Fruit fly (Drosophila melanogaster) whole organism, embryonic: ENCODE results near the gene Tango2.
A peak's percentile ranks its signal among the peaks of the same experiment; 100 is the strongest.

Experiments
- Adf1 ChIP-seq: fragments of 200-800 bp; sonication (Bioruptor generic); IDR thresholded peaks from 2 replicates; pipeline ENCODE4 v1.3.6; 2022; ENCODE audit warnings: missing biosample characterization, missing genetic modification characterization
- B-H1 ChIP-seq: fragments of 200-800 bp; sonication (Bioruptor generic); IDR thresholded peaks from 3 replicates; pipeline ENCODE4 v1.3.6; 2022; ENCODE audit warnings: missing biosample characterization, missing genetic modification characterization
- Bgb ChIP-seq: fragments of 200-800 bp; sonication (Bioruptor generic); IDR thresholded peaks from 2 replicates; pipeline ENCODE4 v1.3.6; 2022; ENCODE audit warnings: missing biosample characterization, missing genetic modification characterization; ENCODE audit not compliant: partially characterized antibody
- Blimp-1 ChIP-seq: fragments of 200-800 bp; sonication (Bioruptor generic); optimal IDR thresholded peaks from 3 replicates; lab custom pipeline; 2018; ENCODE audit warnings: missing biosample characterization, missing genetic modification characterization, mild to moderate bottlenecking, moderate library complexity, missing genetic modification reagents
- CG10267 ChIP-seq: fragments of 200-800 bp; sonication (Bioruptor generic); optimal IDR thresholded peaks from 2 replicates; lab custom pipeline; 2018; ENCODE audit warnings: missing biosample characterization, mild to moderate bottlenecking, missing genetic modification characterization, moderate library complexity
- CG11696 ChIP-seq: fragments of 200-800 bp; sonication (Bioruptor generic); IDR thresholded peaks from 2 replicates; pipeline ENCODE4 v1.3.6; 2022; ENCODE audit warnings: missing biosample characterization, missing genetic modification characterization
- CG11723 ChIP-seq: fragments of 200-800 bp; sonication (Bioruptor generic); optimal IDR thresholded peaks from 2 replicates; lab custom pipeline; 2017; ENCODE audit warnings: missing biosample characterization, mild to moderate bottlenecking, missing genetic modification characterization
- CG12769 ChIP-seq: fragments of 200-800 bp; sonication (Bioruptor generic); optimal IDR thresholded peaks from 2 replicates; lab custom pipeline; 2019; ENCODE audit warnings: missing biosample characterization, mild to moderate bottlenecking, missing genetic modification characterization, moderate library complexity
- CG13775 ChIP-seq: fragments of 200-800 bp; sonication (Bioruptor generic); optimal IDR thresholded peaks from 3 replicates; lab custom pipeline; 2017; ENCODE audit warnings: missing biosample characterization, mild to moderate bottlenecking, missing genetic modification characterization
- CG14965 ChIP-seq: fragments of 200-800 bp; sonication (Bioruptor generic); optimal IDR thresholded peaks from 2 replicates; lab custom pipeline; 2016; ENCODE audit warnings: missing biosample characterization, missing genetic modification characterization, borderline replicate concordance
- CG17359 ChIP-seq: fragments of 200-800 bp; sonication (Bioruptor generic); optimal IDR thresholded peaks from 3 replicates; lab custom pipeline; 2018; ENCODE audit warnings: missing biosample characterization, mild to moderate bottlenecking, missing genetic modification characterization, moderate library complexity
- CG17568 ChIP-seq: fragments of 200-800 bp; sonication (Bioruptor generic); optimal IDR thresholded peaks from 2 replicates; lab custom pipeline; 2018; ENCODE audit warnings: missing biosample characterization, mild to moderate bottlenecking, missing genetic modification characterization, moderate library complexity
- CG32772 ChIP-seq: fragments of 200-800 bp; sonication (Bioruptor generic); IDR thresholded peaks from 2 replicates; pipeline ENCODE4 v1.3.6; 2022; ENCODE audit warnings: missing biosample characterization, missing genetic modification characterization
- CG33213 ChIP-seq: fragments of 200-800 bp; sonication (Bioruptor generic); optimal IDR thresholded peaks from 3 replicates; lab custom pipeline; 2016; ENCODE audit warnings: missing biosample characterization, missing genetic modification characterization
- CG42726 ChIP-seq: fragments of 200-800 bp; sonication (Bioruptor generic); IDR thresholded peaks from 2 replicates; pipeline ENCODE4 v1.3.6; 2022; ENCODE audit warnings: missing biosample characterization, missing genetic modification characterization; ENCODE audit not compliant: partially characterized antibody
- CG4730 ChIP-seq: fragments of 200-800 bp; sonication (Bioruptor generic); IDR thresholded peaks from 2 replicates; pipeline ENCODE4 v1.3.6; 2022; ENCODE audit warnings: missing biosample characterization, missing genetic modification characterization
- CG6683 ChIP-seq: fragments of 200-800 bp; sonication (Bioruptor generic); optimal IDR thresholded peaks from 2 replicates; lab custom pipeline; 2017; ENCODE audit warnings: missing biosample characterization, mild to moderate bottlenecking, missing genetic modification characterization, missing genetic modification reagents
- CG6813 ChIP-seq: fragments of 200-800 bp; sonication (Bioruptor generic); optimal IDR thresholded peaks from 2 replicates; lab custom pipeline; 2017; ENCODE audit warnings: missing biosample characterization, missing genetic modification characterization, mild to moderate bottlenecking, moderate library complexity, missing genetic modification reagents
- CG7271 ChIP-seq: fragments of 200-800 bp; sonication (Bioruptor generic); optimal IDR thresholded peaks from 2 replicates; lab custom pipeline; 2018; ENCODE audit warnings: missing biosample characterization, mild to moderate bottlenecking, missing genetic modification characterization, moderate library complexity
- CG7357 ChIP-seq: fragments of 200-800 bp; sonication (Bioruptor generic); IDR thresholded peaks from 3 replicates; pipeline ENCODE4 v1.3.6; 2022; ENCODE audit warnings: missing biosample characterization, missing genetic modification characterization
- CG8944 ChIP-seq: fragments of 200-800 bp; sonication (Bioruptor generic); optimal IDR thresholded peaks from 3 replicates; lab custom pipeline; 2016; ENCODE audit warnings: missing biosample characterization, missing genetic modification characterization
- CG9727 ChIP-seq: fragments of 200-800 bp; sonication (Bioruptor generic); optimal IDR thresholded peaks from 3 replicates; lab custom pipeline; 2017; ENCODE audit warnings: missing biosample characterization, mild to moderate bottlenecking, missing genetic modification characterization
- HmgZ ChIP-seq: fragments of 200-800 bp; sonication (Bioruptor generic); optimal IDR thresholded peaks from 2 replicates; lab custom pipeline; 2018; ENCODE audit warnings: missing biosample characterization, mild to moderate bottlenecking, missing genetic modification characterization
- Hsf ChIP-seq: fragments of 200-800 bp; sonication (Bioruptor generic); optimal IDR thresholded peaks from 3 replicates; lab custom pipeline; 2016; ENCODE audit warnings: missing biosample characterization, missing genetic modification characterization
- Kr ChIP-seq: fragments of 200-800 bp; sonication (Bioruptor generic); optimal IDR thresholded peaks from 2 replicates; lab custom pipeline; 2017; ENCODE audit warnings: missing biosample characterization, mild to moderate bottlenecking, missing genetic modification characterization
- Max ChIP-seq: fragments of 200-800 bp; sonication (Bioruptor generic); optimal IDR thresholded peaks from 2 replicates; lab custom pipeline; 2016; ENCODE audit warnings: missing biosample characterization, mild to moderate bottlenecking, missing genetic modification characterization
- ab ChIP-seq: fragments of 200-800 bp; sonication (Bioruptor generic); optimal IDR thresholded peaks from 2 replicates; lab custom pipeline; 2016; ENCODE audit warnings: missing biosample characterization, missing genetic modification characterization
- abd-A ChIP-seq: fragments of 200-800 bp; sonication (Bioruptor generic); optimal IDR thresholded peaks from 3 replicates; lab custom pipeline; 2019; ENCODE audit warnings: missing biosample characterization, mild to moderate bottlenecking, missing genetic modification characterization, moderate library complexity
- chm ChIP-seq: fragments of 200-800 bp; sonication (Bioruptor generic); IDR thresholded peaks from 2 replicates; pipeline ENCODE4 v1.3.6; 2022; ENCODE audit warnings: missing biosample characterization, missing genetic modification characterization
- croc ChIP-seq: fragments of 200-800 bp; sonication (Bioruptor generic); conservative IDR thresholded peaks from 3 replicates; pipeline ENCODE4 v1.3.6; 2022; ENCODE audit warnings: missing biosample characterization, missing genetic modification characterization
- crp ChIP-seq, 2 experiments: fragments of 200-800 bp; sonication (Bioruptor generic); optimal IDR thresholded peaks; 2 replicates in 1 of 2; 3 replicates in 1 of 2; lab custom pipeline; 2017; ENCODE audit warnings: missing biosample characterization in 2 of 2, missing genetic modification characterization in 2 of 2, mild to moderate bottlenecking in 1 of 2, moderate library complexity in 1 of 2
- dati ChIP-seq: fragments of 200-800 bp; sonication (Bioruptor generic); IDR thresholded peaks from 2 replicates; pipeline ENCODE4 v1.3.6; 2022; ENCODE audit warnings: missing biosample characterization, missing genetic modification characterization
- dmrt11E ChIP-seq: fragments of 200-800 bp; sonication (Bioruptor generic); optimal IDR thresholded peaks from 3 replicates; lab custom pipeline; 2018; ENCODE audit warnings: missing biosample characterization, mild to moderate bottlenecking, missing genetic modification characterization, moderate library complexity
- gcm2 ChIP-seq: fragments of 200-800 bp; sonication (Bioruptor generic); optimal IDR thresholded peaks from 2 replicates; lab custom pipeline; 2016; ENCODE audit warnings: missing biosample characterization, missing genetic modification characterization
- hkb ChIP-seq, 2 experiments: fragments of 200-800 bp in 1 of 2; fragments of >200 bp in 1 of 2; sonication (Bioruptor generic) in 1 of 2; IDR thresholded peaks in 1 of 2; optimal IDR thresholded peaks in 1 of 2; 2 replicates each; pipeline versions ENCODE4 v1.3.6 to Lab custom; 2017 to 2022; ENCODE audit warnings: missing biosample characterization in 1 of 2, missing genetic modification characterization in 1 of 2
- inv ChIP-seq: fragments of 200-800 bp; sonication (Bioruptor generic); IDR thresholded peaks from 2 replicates; pipeline ENCODE4 v1.3.6; 2022; ENCODE audit warnings: missing biosample characterization, missing genetic modification characterization; ENCODE audit not compliant: partially characterized antibody
- knrl ChIP-seq: fragments of 200-800 bp; sonication (Bioruptor generic); IDR thresholded peaks from 3 replicates; pipeline ENCODE4 v1.3.6; 2022; ENCODE audit warnings: missing biosample characterization, missing genetic modification characterization; ENCODE audit not compliant: partially characterized antibody
- lilli ChIP-seq: fragments of 200-800 bp; sonication (Bioruptor generic); optimal IDR thresholded peaks from 3 replicates; lab custom pipeline; 2016; ENCODE audit warnings: missing biosample characterization, missing genetic modification characterization
- lmd ChIP-seq: fragments of 200-800 bp; sonication (Bioruptor generic); IDR thresholded peaks from 2 replicates; pipeline ENCODE4 v1.3.6; 2022; ENCODE audit warnings: missing biosample characterization, missing genetic modification characterization
- luna ChIP-seq: fragments of 200-800 bp; sonication (Bioruptor generic); optimal IDR thresholded peaks from 2 replicates; lab custom pipeline; 2016; ENCODE audit warnings: missing biosample characterization, missing genetic modification characterization
- pzg ChIP-seq: fragments of 200-800 bp; sonication (Bioruptor generic); optimal IDR thresholded peaks from 3 replicates; lab custom pipeline; 2018; ENCODE audit warnings: missing biosample characterization, mild to moderate bottlenecking, missing genetic modification characterization, moderate library complexity
- salm ChIP-seq: fragments of 200-800 bp; sonication (Bioruptor generic); optimal IDR thresholded peaks from 2 replicates; lab custom pipeline; 2018; ENCODE audit warnings: missing biosample characterization, mild to moderate bottlenecking, missing genetic modification characterization
- scrt ChIP-seq: fragments of 200-800 bp; sonication (Bioruptor generic); optimal IDR thresholded peaks from 2 replicates; lab custom pipeline; 2018; ENCODE audit warnings: missing biosample characterization, mild to moderate bottlenecking, missing genetic modification characterization, moderate library complexity
- seq ChIP-seq: fragments of 200-800 bp; sonication (Bioruptor generic); IDR thresholded peaks from 2 replicates; pipeline ENCODE4 v1.3.6; 2022; ENCODE audit warnings: missing biosample characterization, missing genetic modification characterization
- sqz ChIP-seq: fragments of 200-800 bp; sonication (Bioruptor generic); optimal IDR thresholded peaks from 3 replicates; lab custom pipeline; 2018; ENCODE audit warnings: missing biosample characterization, mild to moderate bottlenecking, missing genetic modification characterization
- usp ChIP-seq: fragments of >200 bp; optimal IDR thresholded peaks from 2 replicates; lab custom pipeline; 2017; ENCODE audit warnings: missing biosample characterization, missing genetic modification characterization
- wek ChIP-seq: fragments of 200-800 bp; sonication (Bioruptor generic); optimal IDR thresholded peaks from 3 replicates; lab custom pipeline; 2018; ENCODE audit warnings: missing biosample characterization, mild to moderate bottlenecking, missing genetic modification characterization, moderate library complexity
- zen ChIP-seq: fragments of 200-800 bp; sonication (Bioruptor generic); optimal IDR thresholded peaks from 3 replicates; lab custom pipeline; 2018; ENCODE audit warnings: missing biosample characterization, mild to moderate bottlenecking, missing genetic modification characterization, moderate library complexity

Tango2 gene

dm6 chrX:13634254-13634999 is 17.6 kb downstream of the Tango2 start (continued):
- TF ChIP-seq hkb (optimal IDR thresholded peaks at IDR 0.05; lab: Kevin White, UChicago) (no peak), hkb (GFP tag; IDR thresholded peaks at IDR 0.05; lab: Robert Waterston, UW) (peak; percentile 60), gcm2 (GFP tag; lab: Kevin White, UChicago) (no peak), wek (peak; percentile 77), CG11696 (no peak; the same call in 1 of the 2 replicates), lilli (GFP tag; lab: Kevin White, UChicago) (peak; percentile 69), HmgZ (tag; lab: Kevin White, UChicago) (peak; percentile 38), ab (GFP tag; lab: Kevin White, UChicago) (no peak), CG6683 (GFP tag; lab: Kevin White, UChicago) (peak; percentile 35), scrt (GFP tag; lab: Kevin White, UChicago) (peak; percentile 42), Bgb (GFP tag; lab: Robert Waterston, UW) (no peak), dmrt11E (tag; lab: Kevin White, UChicago) (no peak), CG11723 (GFP tag; lab: Kevin White, UChicago) (no peak), Hsf (GFP tag; lab: Kevin White, UChicago) (peak; percentile 38), CG8944 (peak; percentile 8), CG33213 (GFP tag; lab: Kevin White, UChicago) (peak; percentile 35), CG7357 (GFP tag; lab: Robert Waterston, UW) (0 out of 3 replicates have a peak, but pooled peaks have one; percentile 15), zen (tag; lab: Kevin White, UChicago) (no peak), CG10267 (tag; lab: Kevin White, UChicago) (no peak), CG6813 (GFP tag; lab: Kevin White, UChicago) (peak; percentile 74), CG9727 (GFP tag; lab: Kevin White, UChicago) (peak; percentile 49), CG4730 (GFP tag; lab: Robert Waterston, UW) (0 out of 2 replicates have a peak, but pooled peaks have one; percentile 16), salm (no peak), chm (GFP tag; lab: Robert Waterston, UW) (no peak), Adf1 (GFP tag; lab: Robert Waterston, UW) (no peak), knrl (GFP tag; lab: Robert Waterston, UW) (no peak), sqz (GFP tag; lab: Kevin White, UChicago) (no peak), CG12769 (tag; lab: Kevin White, UChicago) (peak; percentile 50), CG17568 (peak; percentile 69), Max (GFP tag; lab: Kevin White, UChicago) (peak; percentile 10), croc (no peak), CG13775 (peak; percentile 1), pzg (GFP tag; lab: Kevin White, UChicago) (no peak), seq (GFP tag; lab: Robert Waterston, UW) (no peak; the same call in 1 of the 2 replicates), lmd (GFP tag; lab: Robert Waterston, UW) (peak; percentile 30; the same call in 1 of the 2 replicates), B-H1 (no peak; the same call in 2 of the 3 replicates), Kr (GFP tag; lab: Kevin White, UChicago) (no peak), usp (GFP tag; lab: Kevin White, UChicago) (no peak), CG42726 (GFP tag; lab: Robert Waterston, UW) (no peak), dati (GFP tag; lab: Robert Waterston, UW) (no peak), inv (GFP tag; lab: Robert Waterston, UW) (no peak), luna (GFP tag; lab: Kevin White, UChicago) (peak; percentile 51), Blimp-1 (GFP tag; lab: Kevin White, UChicago) (no peak), CG7271 (tag; lab: Kevin White, UChicago) (no peak), crp (GFP tag; optimal IDR thresholded peaks at IDR 0.05; lab: Kevin White, UChicago) (no peak), CG32772 (GFP tag; lab: Robert Waterston, UW) (no peak), abd-A (tag; lab: Kevin White, UChicago) (peak; percentile 52), CG14965 (GFP tag; lab: Kevin White, UChicago) (no peak), CG17359 (tag; lab: Kevin White, UChicago) (peak; percentile 29)
